Fruit fly (Drosophila melanogaster) ovary, adult (tissue): ENCODE data around the gene Rim.
A peak's percentile ranks its signal among the peaks of the same experiment; 100 is the strongest.

Source experiments
- CG17801 ChIP-seq: fragments of 200-800 bp; optimal IDR thresholded peaks from 2 replicates; lab custom pipeline; 2019; ENCODE audit warnings: missing biosample characterization, mild to moderate bottlenecking, missing genetic modification characterization, moderate library complexity; ENCODE audit not compliant: partially characterized antibody

Rim gene

DNA sequence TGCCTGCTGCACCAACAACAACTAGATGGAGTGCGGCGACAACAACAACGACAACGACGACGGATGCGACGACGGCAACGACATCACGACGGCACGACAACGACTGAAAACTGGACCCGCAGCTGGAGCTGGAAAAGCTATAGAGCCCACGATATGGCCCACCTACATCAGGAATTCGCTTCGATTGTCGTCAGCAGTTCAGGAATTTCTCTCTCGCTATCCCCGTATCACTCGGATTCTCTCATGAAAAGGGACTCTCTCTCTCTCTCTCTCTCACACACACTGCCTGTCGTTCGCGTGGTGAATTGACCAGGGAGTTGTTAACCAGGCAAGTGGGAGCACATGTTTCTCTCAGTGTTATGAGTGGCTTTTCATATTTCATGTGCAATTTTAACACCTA is at the start of gene Rim:
TSS of gene Rim (minus strand) at position 101 of the 400 bp plus-strand sequence.
- TF ChIP-seq CG17801 (GFP tag; lab: Kevin White, UChicago), result no peak

DNA sequence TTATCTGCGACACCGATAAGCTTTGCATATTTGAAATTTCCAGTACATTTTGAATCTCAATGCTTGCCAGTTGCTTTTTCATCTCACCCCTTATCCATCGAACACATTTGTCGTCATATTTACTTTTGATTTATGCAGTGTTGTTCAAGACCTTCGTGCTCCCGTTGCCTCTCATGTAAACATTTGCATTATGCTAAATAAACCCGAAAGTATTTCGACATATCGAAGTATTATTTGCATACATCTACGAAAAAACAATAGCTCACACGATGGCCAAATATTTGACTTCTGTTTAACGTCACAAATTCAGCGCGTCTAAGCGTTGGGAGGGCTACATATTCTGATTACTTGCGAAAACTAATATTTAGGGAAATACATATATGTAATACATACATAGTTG is 49.6 kb upstream of the Rim start:
- TF ChIP-seq CG17801 (GFP tag; lab: Kevin White, UChicago), result no peak

DNA sequence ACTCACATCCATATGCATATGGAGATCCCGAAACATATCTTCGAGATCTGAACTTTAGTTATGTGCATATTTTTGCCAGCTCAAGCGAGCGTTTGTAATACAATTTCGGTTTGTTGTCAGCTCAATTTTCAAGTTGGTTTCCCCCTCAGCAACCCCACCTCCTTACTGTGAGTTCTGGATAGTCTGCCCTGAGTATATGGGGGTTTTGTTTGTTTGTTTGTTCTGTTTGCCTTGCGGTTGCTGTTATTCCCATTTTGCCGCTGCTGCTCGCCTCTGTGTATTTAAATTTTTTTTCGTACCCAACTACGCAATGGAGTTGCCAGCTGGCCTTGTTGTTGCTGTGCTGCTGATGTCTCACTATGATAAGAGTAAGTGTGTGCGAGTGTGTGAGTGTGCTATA is 49.0 kb upstream of the Rim start:
- no peak for TF ChIP-seq CG17801 (GFP tag; lab: Kevin White, UChicago)

DNA sequence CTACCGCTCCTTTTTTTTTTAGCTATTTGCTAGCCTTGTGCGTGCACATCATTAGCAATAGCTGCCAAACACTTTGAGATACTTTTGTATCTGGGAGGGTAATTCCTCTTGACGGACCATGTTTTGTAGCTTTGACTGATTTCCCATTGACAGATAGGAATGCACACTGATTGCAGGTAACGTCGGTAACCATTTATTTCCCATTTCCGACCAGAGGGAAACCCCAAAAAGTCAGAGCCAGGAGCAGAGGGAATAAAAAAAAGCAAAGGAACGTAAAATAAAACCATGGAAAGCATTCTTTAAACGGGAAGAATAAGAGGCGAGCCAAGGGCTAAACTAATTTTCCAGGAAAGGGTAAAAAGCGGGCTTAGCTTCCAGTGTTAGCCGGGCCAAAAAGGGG is 41.9 kb upstream of the Rim start:
- no peak for TF ChIP-seq CG17801 (GFP tag; lab: Kevin White, UChicago)

DNA sequence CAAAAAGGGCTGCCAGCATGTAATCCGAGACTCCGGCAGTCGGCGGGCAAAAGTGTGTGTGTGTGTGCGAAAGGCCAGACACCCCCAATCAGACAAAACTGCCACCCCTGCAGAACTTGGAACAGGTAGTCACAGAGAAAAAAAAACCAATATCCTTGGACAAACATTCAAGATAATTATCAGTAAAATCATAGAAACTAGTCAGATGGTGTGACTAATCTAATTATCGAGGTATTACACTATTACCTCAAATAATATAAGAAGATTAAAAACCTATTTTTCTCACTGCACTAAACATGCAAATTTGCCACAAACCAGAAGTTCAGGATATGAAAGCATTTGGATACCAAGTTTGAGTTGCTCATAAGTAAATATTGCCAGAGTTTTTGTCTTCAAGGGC is 41.4 kb upstream of the Rim start:
- no peak for TF ChIP-seq CG17801 (GFP tag; lab: Kevin White, UChicago)

DNA sequence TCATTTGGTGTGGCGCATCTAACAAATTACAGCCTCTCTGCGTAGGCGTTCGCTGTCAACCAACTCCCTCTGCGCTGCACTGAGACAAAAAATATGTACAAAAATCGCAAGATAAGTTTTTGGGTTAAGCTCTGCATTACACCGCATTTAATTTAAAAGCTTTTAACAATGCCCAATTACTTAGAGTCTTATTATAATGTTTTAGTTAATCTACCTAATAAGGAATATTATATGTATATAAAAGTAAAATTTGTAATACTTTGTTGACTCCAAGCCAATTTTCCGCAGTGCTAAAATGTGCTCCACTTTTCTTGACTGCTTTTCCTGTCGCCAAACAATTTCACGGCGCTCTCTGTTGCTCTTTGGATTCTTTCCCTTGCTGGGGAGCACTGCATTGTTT is 39.4 kb upstream of the Rim start:
- TF ChIP-seq CG17801 (GFP tag; lab: Kevin White, UChicago), result no peak

DNA sequence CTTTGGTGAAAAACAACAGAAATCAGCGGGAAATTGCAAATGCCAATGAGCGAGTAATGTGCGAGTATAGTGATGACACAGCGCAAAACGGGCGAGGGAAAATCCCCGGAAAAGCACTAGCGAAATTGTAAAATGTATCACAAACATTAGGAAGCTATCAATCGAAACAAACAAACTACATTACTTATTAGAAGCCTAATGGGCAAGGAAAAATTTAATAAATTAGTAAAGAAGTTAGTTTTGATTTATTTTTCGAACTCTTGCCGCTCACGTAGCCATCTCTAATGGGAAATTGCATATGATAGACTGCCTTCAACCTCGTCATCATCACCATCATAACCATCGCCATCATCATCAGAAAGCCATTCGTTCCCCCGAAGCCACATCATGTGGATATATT is 37.5 kb upstream of the Rim start:
- TF ChIP-seq CG17801 (GFP tag; lab: Kevin White, UChicago), result no peak

DNA sequence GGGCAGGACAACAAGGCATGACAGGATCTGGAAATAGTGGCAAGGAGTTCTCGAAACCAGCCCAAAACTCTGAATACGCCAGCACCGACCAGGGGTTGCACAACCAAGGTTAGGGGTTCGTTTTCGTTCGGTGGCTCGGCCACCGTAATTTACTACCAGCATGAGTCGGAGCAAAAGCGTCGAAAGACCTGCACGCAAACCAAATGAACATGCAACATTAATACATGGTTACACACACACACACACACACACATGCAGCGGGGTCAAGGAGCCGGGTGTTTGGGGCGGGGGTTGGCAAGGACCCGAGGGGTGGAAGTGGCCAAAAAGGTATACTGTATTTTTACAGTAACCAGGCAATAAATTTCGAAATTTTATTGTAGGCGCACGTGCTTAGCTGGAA is 36.0 kb upstream of the Rim start:
- no peak for TF ChIP-seq CG17801 (GFP tag; lab: Kevin White, UChicago)

DNA sequence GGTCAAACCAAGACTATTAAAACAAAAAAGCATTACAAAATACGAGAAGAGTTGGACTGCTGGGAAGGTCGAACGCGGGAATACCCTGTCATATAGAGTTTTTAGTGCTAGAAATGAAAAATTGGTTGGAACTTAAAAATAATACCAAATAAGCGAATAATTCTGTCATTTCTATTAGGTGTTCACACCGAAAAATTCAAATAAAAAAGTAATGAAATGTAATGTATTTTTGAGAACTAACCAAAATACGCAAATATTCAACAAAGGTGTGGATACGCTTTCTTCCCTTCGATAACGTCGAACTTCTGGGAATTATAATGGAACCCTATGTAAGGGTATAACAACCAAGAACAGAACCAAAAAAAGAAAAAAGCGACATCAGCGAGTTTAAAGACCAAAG is 35.4 kb upstream of the Rim start:
- no peak for TF ChIP-seq CG17801 (GFP tag; lab: Kevin White, UChicago)

DNA sequence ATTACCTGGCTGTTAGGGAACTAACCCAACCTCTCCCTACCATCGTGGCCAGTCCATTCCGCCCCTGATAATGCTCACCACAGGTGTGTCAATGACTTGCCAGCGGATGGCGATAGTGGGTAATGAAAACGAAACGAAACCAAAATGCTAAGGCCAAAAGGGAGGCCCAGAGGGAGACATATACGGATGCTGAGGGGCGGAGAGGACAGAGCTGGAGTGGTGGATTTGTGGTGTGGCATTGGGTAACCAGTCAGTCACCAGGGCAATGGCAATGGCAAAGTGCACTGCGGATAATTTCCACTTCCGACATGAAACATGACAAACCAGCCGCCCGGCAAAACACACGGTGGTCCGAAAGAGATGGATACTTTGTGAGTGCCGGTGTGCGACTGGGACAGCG is 34.9 kb upstream of the Rim start:
- TF ChIP-seq CG17801 (GFP tag; lab: Kevin White, UChicago), result no peak

DNA sequence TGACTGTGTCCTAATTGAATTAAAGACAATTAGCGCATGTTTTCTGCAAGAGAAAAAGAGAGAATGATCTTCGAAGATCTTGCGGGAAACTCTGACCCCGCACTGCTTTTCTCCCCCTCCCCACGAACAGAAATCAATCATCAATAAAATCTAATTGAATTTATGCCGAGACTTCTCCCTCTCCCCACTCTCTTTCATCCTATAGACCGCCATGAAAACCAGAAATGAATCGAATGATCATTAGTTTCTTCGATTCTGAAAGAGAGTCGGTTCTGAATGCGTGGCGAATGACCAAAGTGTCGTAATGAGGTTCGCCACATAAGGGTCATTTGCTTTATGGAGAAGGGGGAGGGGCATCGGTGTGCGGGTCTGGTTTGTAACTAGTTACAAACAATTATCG is 34.0 kb upstream of the Rim start:
- no peak for TF ChIP-seq CG17801 (GFP tag; lab: Kevin White, UChicago)

DNA sequence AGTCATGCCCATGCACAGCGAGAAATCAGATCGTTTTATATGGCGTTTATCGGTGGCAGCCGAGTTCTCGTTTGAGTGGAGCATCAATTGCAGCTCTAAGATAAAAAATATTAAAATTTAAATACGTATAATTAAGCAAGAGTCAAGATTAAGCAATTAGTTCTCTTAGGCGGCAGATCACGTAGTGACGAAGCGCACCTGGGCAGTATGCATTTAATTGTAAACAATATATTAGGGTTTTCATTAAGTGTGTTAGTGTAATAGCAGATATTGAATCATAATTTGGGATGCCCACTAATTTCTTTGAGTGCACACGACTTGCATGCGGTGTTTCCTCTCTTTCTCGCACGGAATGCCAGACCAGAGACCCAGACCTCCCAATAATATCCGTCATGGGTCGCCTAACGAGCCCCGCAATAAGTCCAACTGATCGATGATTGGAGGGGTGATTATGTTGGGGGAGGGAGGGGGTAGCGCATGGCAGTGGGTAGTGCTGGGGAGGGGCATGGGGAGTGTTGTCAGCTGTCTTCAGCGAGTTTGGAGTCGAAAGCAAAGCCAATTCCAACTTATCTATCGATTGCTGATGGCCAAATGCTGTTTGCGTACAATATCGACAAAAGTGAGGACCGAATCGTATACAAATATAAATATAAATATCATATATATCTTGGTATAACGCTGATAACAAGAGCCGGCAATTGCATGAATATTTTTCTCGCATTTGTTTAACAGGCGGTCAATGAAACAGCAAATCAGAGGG is 33.2 kb upstream of the Rim start:
- TF ChIP-seq CG17801 (GFP tag; lab: Kevin White, UChicago), result peak; percentile 54

DNA sequence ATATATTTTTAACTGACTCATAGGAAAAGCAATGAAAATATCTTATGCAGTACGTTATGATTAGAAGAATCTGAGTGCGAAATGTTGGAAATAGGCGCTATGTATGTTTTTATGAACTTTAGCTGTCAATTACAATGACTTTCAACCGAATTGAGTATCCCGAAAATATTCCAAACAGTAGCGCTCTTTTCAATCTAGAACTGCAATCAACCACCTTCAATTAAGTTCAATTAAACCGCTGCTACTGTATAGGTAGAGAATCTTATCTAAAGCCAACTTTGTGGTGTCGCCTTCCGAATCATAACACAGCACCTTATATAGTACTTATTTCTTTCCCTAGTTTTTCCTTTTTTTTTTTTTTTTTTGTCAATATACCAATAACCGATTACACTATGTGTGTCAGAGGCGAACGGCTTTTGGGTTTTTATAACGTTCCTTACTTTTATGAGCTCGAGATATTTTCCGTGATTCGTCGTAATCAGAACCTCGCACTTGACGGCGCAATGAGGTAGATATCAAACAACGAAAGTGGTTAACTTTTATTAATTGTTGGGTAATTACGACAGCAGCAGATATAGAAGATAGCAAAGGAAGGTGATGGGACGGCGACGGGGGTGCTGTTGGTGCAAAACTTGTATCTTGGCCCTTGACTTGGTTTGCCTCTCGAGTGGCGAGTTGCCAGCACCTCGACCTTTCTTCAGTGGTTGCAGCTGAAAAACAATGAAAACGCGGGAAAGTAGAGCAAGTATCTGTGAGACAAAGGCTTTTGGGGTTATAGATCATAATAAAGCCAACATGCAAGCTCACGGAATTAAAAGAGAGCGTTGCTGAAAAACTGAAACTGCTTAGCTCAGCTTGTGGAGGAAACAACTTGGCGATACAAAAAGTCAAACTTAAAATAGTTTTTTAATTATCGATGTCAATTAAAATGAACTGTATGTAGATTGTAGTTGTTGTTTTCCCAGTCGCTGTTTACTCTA is 32.1 kb upstream of the Rim start:
- TF ChIP-seq CG17801 (GFP tag; lab: Kevin White, UChicago), result no peak

DNA sequence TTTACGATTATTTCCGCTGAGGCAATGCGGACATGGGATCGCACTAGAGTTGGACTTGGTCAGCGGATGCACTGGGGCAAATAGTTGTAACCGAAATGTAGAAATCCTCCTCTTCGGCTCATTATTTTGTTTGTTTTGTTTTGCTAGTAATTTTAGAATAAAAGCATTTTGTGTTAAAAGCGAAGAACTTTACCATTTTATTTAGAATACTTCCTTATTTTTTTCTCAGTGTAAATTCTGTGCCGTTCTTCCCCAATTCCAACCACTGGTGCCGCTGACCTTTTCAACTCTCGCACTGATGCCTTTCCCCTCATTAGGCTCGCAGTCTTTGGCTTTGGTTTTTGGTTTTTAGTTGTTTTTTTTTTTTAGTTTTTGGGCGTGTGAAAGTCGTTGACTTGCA is 29.9 kb upstream of the Rim start:
- no peak for TF ChIP-seq CG17801 (GFP tag; lab: Kevin White, UChicago)

DNA sequence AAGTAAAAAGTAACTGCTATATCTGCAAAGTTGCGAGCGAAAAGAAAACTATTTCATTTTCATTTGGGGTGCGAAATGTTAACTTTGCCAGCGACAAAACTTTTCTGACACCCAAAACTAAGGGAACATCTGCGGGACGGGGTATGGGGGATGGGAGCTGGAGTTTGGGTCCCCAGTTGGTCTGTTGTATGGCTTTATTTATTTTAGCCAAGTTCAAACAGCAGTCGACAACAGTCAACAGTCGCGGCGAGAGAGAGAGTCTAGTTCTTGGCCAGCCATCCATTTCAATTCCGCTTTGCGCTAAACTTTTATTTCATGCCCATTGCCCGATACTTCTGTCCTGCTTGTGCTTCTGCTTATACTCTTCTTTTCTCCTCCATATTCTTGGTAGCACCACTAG is 29.4 kb upstream of the Rim start:
- no peak for TF ChIP-seq CG17801 (GFP tag; lab: Kevin White, UChicago)

DNA sequence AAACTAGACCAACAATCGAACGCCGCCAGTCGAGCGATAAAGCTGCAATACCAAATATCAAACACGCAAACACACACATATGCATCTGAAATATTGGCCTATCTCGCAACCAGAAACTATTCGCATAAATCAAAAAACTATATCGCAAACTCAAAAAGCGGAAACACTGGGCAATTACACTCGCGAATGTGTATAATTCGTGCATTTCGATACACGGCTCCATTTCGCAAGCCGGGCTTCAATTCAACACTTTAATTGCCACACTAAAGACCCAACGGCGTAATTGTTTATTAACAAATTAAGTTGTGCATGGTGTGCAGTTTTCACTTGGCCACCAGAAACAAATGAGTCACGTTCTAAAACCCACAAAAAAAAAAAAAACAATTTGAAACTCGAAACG is 27.9 kb upstream of the Rim start:
- no peak for TF ChIP-seq CG17801 (GFP tag; lab: Kevin White, UChicago)
